Worm (Caenorhabditis elegans) whole organism, young adult: ENCODE measurements around the gene gcl-1.

Experiments used
- C06A6.2 ChIP-seq: fragments of 200-800 bp; sonication (Bioruptor generic); conservative IDR thresholded peaks from 2 replicates; pipeline ENCODE4 v1.3.6; 2022; ENCODE audit warnings: missing genetic modification characterization, missing compliant biosample characterization
- Y53F4B.3 ChIP-seq: fragments of 200-800 bp; sonication (Bioruptor generic); IDR thresholded peaks from 2 replicates; pipeline ENCODE4 v1.3.6; 2022; ENCODE audit warnings: missing genetic modification reagents, missing genetic modification characterization, missing compliant biosample characterization
- ccch-3 ChIP-seq: fragments of 200-800 bp; sonication (Bioruptor generic); optimal IDR thresholded peaks from 2 replicates; lab custom pipeline; 2018; ENCODE audit warnings: mild to moderate bottlenecking, missing genetic modification characterization, missing compliant biosample characterization
- pha-4 ChIP-seq: fragments of 150-350 bp; sonication (generic microtip); optimal IDR thresholded peaks from 2 replicates; lab custom pipeline; 2014; ENCODE audit warnings: missing biosample characterization, missing genetic modification reagents, missing genetic modification characterization

DNA sequence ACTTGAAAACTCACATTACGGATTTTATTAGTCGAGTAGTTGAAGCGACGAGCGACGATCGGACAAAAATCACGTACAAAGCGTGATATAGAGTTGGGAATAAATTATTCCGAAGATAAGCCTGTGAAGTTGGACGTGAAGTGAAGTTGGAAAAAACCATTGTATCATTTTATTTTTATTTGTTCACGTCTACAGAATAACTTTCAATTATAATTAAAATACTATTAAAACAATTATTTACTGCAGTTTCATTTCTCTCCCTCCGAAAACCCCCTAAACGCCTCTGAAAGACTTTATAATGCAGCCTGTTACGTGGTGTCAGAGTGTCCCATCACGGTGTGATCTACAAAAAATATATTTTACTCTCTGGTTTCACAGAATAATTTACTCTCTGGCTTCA, 52.6 kb downstream of the gcl-1 start, which contains the start of gene Y62E10A.3:
- no peak for TF ChIP-seq ccch-3 (GFP tag; lab: Kevin White, UChicago)
- TF ChIP-seq pha-4 (tag; lab: Kevin White, UChicago) = no peak
- no peak for TF ChIP-seq C06A6.2 (GFP tag; lab: Robert Waterston, UW)
- TF ChIP-seq Y53F4B.3 = no peak
